Worm (Caenorhabditis elegans): ENCODE results near the gene W06A7.4.

ce11 chrV:14784160-14784774 is 40.0 kb upstream of the W06A7.4 start, which contains the start of gene Y50E8A.12:
- no peak for TF ChIP-seq ztf-11 (tag; optimal IDR thresholded peaks at IDR 0.05)
- no peak for TF ChIP-seq nhr-28 (tag; optimal IDR thresholded peaks at IDR 0.05)
- TF ChIP-seq unc-62 (GFP tag; optimal IDR thresholded peaks at IDR 0.05), result no peak
- TF ChIP-seq lsy-2 (tag; optimal IDR thresholded peaks at IDR 0.05), result no peak
- TF ChIP-seq snpc-4 (tag; optimal IDR thresholded peaks at IDR 0.05), result no peak

Data from whole organism, mixed stage, embryonic.